Worm (Caenorhabditis elegans): ENCODE results near the gene F53A3.1.

- TF ChIP-seq nhr-77 (tag; optimal IDR thresholded peaks at IDR 0.05) (no peak), ces-1 (GFP tag; optimal IDR thresholded peaks at IDR 0.05) (no peak), tbx-2 (tag; optimal IDR thresholded peaks at IDR 0.05) (no peak), pag-3 (tag; optimal IDR thresholded peaks at IDR 0.05; ENCODE audit: borderline replicate concordance, insufficient read depth) (no peak), unc-62 (GFP tag; optimal IDR thresholded peaks at IDR 0.05) (no peak), nhr-237 (tag; optimal IDR thresholded peaks at IDR 0.05) (no peak), snpc-4 (tag; optimal IDR thresholded peaks at IDR 0.05) (no peak)
Measured at ce11 chrIII:1955520-1956095, 12.2 kb upstream of the F53A3.1 start.
